Fruit fly (Drosophila melanogaster) whole organism, embryonic: ENCODE data around the gene Mvb12.
A peak's percentile ranks its signal among the peaks of the same experiment; 100 is the strongest.

Source experiments
- Adf1 ChIP-seq: fragments of 200-800 bp; sonication (Bioruptor generic); IDR thresholded peaks from 2 replicates; pipeline ENCODE4 v1.3.6; 2022; ENCODE audit warnings: missing biosample characterization, missing genetic modification characterization
- CG11456 ChIP-seq: fragments of 200-800 bp; sonication (Bioruptor generic); IDR thresholded peaks from 3 replicates; pipeline ENCODE4 v1.3.6; 2022; ENCODE audit warnings: missing biosample characterization, missing genetic modification characterization
- CG11695 ChIP-seq: fragments of 200-800 bp; sonication (Bioruptor generic); IDR thresholded peaks from 3 replicates; pipeline ENCODE4 v1.3.6; 2022; ENCODE audit warnings: missing biosample characterization, missing genetic modification characterization
- CG12071 ChIP-seq: fragments of 200-800 bp; sonication (Bioruptor generic); optimal IDR thresholded peaks from 3 replicates; lab custom pipeline; 2018; ENCODE audit warnings: missing biosample characterization, mild to moderate bottlenecking, missing genetic modification characterization
- CG12104 ChIP-seq: fragments of 200-800 bp; sonication (Bioruptor generic); optimal IDR thresholded peaks from 3 replicates; lab custom pipeline; 2016; ENCODE audit warnings: missing biosample characterization, missing genetic modification characterization
- CG13123 ChIP-seq: fragments of 200-800 bp; sonication (Bioruptor generic); optimal IDR thresholded peaks from 2 replicates; lab custom pipeline; 2016; ENCODE audit warnings: missing biosample characterization, missing genetic modification characterization
- CG13424 ChIP-seq: fragments of 200-800 bp; sonication (Bioruptor generic); optimal IDR thresholded peaks from 2 replicates; lab custom pipeline; 2019; ENCODE audit warnings: missing biosample characterization, mild to moderate bottlenecking, missing genetic modification characterization, moderate library complexity
- CG14014 ChIP-seq: fragments of 200-800 bp; sonication (Bioruptor generic); IDR thresholded peaks from 2 replicates; pipeline ENCODE4 v1.3.6; 2022; ENCODE audit warnings: missing biosample characterization, missing genetic modification characterization
- CG15269 ChIP-seq: fragments of 200-800 bp; sonication (Bioruptor generic); optimal IDR thresholded peaks from 2 replicates; lab custom pipeline; 2018; ENCODE audit warnings: missing biosample characterization, mild to moderate bottlenecking, missing genetic modification characterization, moderate library complexity
- CG15514 ChIP-seq: fragments of 200-800 bp; sonication (Bioruptor generic); optimal IDR thresholded peaks from 3 replicates; lab custom pipeline; 2017; ENCODE audit warnings: missing biosample characterization, missing genetic modification characterization, mild to moderate bottlenecking, moderate library complexity, missing genetic modification reagents
- CG15601 ChIP-seq: fragments of 200-800 bp; sonication (Bioruptor generic); optimal IDR thresholded peaks from 3 replicates; lab custom pipeline; 2019; ENCODE audit warnings: missing biosample characterization, mild to moderate bottlenecking, missing genetic modification characterization, moderate library complexity
- CG16863 ChIP-seq: fragments of 200-800 bp; sonication (Bioruptor generic); optimal IDR thresholded peaks from 3 replicates; lab custom pipeline; 2016; ENCODE audit warnings: missing biosample characterization, missing genetic modification characterization
- CG18011 ChIP-seq: fragments of 200-800 bp; sonication (Bioruptor generic); optimal IDR thresholded peaks from 2 replicates; lab custom pipeline; 2017; ENCODE audit warnings: missing biosample characterization, missing genetic modification characterization, mild to moderate bottlenecking, moderate library complexity, missing genotype
- CG2116 ChIP-seq: fragments of 200-800 bp; sonication (Bioruptor generic); optimal IDR thresholded peaks from 3 replicates; lab custom pipeline; 2018; ENCODE audit warnings: missing biosample characterization, mild to moderate bottlenecking, missing genetic modification characterization
- CG30403 ChIP-seq: fragments of 200-800 bp; sonication (Bioruptor generic); optimal IDR thresholded peaks from 3 replicates; lab custom pipeline; 2016; ENCODE audit warnings: missing biosample characterization, missing genetic modification characterization
- CG32767 ChIP-seq: fragments of 200-800 bp; sonication (Bioruptor generic); IDR thresholded peaks from 2 replicates; pipeline ENCODE4 v1.3.6; 2022; ENCODE audit warnings: missing biosample characterization, missing genetic modification characterization
- CG5953 ChIP-seq: fragments of 200-800 bp; sonication (Bioruptor generic); IDR thresholded peaks from 2 replicates; pipeline ENCODE4 v1.3.6; 2022; ENCODE audit warnings: missing biosample characterization, missing genetic modification characterization
- CG7839 ChIP-seq: fragments of 200-800 bp; sonication (Bioruptor generic); optimal IDR thresholded peaks from 3 replicates; lab custom pipeline; 2018; ENCODE audit warnings: missing biosample characterization, mild to moderate bottlenecking, missing genetic modification characterization, moderate library complexity
- CG9609 ChIP-seq: fragments of 200-800 bp; sonication (Bioruptor generic); optimal IDR thresholded peaks from 3 replicates; lab custom pipeline; 2016; ENCODE audit warnings: missing biosample characterization, missing genetic modification characterization
- CrebB ChIP-seq: fragments of 200-800 bp; sonication (Bioruptor generic); optimal IDR thresholded peaks from 3 replicates; lab custom pipeline; 2018; ENCODE audit warnings: missing biosample characterization, mild to moderate bottlenecking, missing genetic modification characterization
- Elba2 ChIP-seq: fragments of 200-800 bp; sonication (Bioruptor generic); optimal IDR thresholded peaks from 3 replicates; lab custom pipeline; 2016; ENCODE audit warnings: missing biosample characterization, missing genetic modification characterization
- HHEX ChIP-seq: fragments of 200-800 bp; sonication (Bioruptor generic); optimal IDR thresholded peaks from 3 replicates; lab custom pipeline; 2017; ENCODE audit warnings: missing biosample characterization, mild to moderate bottlenecking, missing genetic modification characterization, missing genetic modification reagents
- HLH3B ChIP-seq: fragments of 200-800 bp; sonication (Bioruptor generic); IDR thresholded peaks from 2 replicates; pipeline ENCODE4 v1.3.6; 2022; ENCODE audit warnings: missing biosample characterization, missing genetic modification characterization
- Hand ChIP-seq: fragments of 200-800 bp; sonication (Bioruptor generic); optimal IDR thresholded peaks from 2 replicates; lab custom pipeline; 2017; ENCODE audit warnings: mild to moderate bottlenecking, missing biosample characterization, missing genetic modification reagents, missing genetic modification characterization
- Mad ChIP-seq: fragments of 200-800 bp; sonication (Bioruptor generic); optimal IDR thresholded peaks from 2 replicates; lab custom pipeline; 2016; ENCODE audit warnings: missing biosample characterization, missing genetic modification characterization
- Max ChIP-seq: fragments of 200-800 bp; sonication (Bioruptor generic); optimal IDR thresholded peaks from 2 replicates; lab custom pipeline; 2016; ENCODE audit warnings: missing biosample characterization, mild to moderate bottlenecking, missing genetic modification characterization
- NK7.1 ChIP-seq: fragments of 200-800 bp; sonication (Bioruptor generic); optimal IDR thresholded peaks from 3 replicates; lab custom pipeline; 2016; ENCODE audit warnings: missing biosample characterization, missing genetic modification characterization
- Oli ChIP-seq: fragments of 200-800 bp; sonication (Bioruptor generic); optimal IDR thresholded peaks from 2 replicates; lab custom pipeline; 2018; ENCODE audit warnings: missing biosample characterization, mild to moderate bottlenecking, missing genetic modification characterization, moderate library complexity
- Rfx ChIP-seq: fragments of 200-800 bp; sonication (Bioruptor generic); IDR thresholded peaks from 2 replicates; pipeline ENCODE4 v1.3.6; 2022; ENCODE audit warnings: missing biosample characterization, missing genetic modification characterization
- Sin3A ChIP-seq: fragments of >200 bp; optimal IDR thresholded peaks from 2 replicates; lab custom pipeline; 2018
- TFAM ChIP-seq: fragments of 200-800 bp; sonication (Bioruptor generic); optimal IDR thresholded peaks from 2 replicates; lab custom pipeline; 2017; ENCODE audit warnings: missing biosample characterization, missing genetic modification characterization, inconsistent platforms
- Tbp ChIP-seq: fragments of >200 bp; optimal IDR thresholded peaks from 2 replicates; lab custom pipeline; 2018; ENCODE audit warnings: missing biosample characterization, missing genetic modification characterization
- Trl ChIP-seq, 3 experiments: fragments of >200 bp in 2 of 3; fragments of 200-800 bp in 1 of 3; sonication (Bioruptor generic) in 1 of 3; optimal IDR thresholded peaks; 2 replicates in 1 of 3; 3 replicates in 2 of 3; lab custom pipeline; 2016 to 2017; ENCODE audit warnings: missing biosample characterization in 1 of 3, missing genetic modification characterization in 1 of 3
- Usf ChIP-seq: fragments of 200-800 bp; sonication (Bioruptor generic); optimal IDR thresholded peaks from 2 replicates; lab custom pipeline; 2017; ENCODE audit warnings: missing genotype, missing biosample characterization, missing genetic modification characterization
- az2 ChIP-seq: fragments of 200-800 bp; sonication (Bioruptor generic); optimal IDR thresholded peaks from 3 replicates; lab custom pipeline; 2016; ENCODE audit warnings: missing biosample characterization, missing genetic modification characterization
- chif ChIP-seq, 2 experiments: fragments of 200-800 bp; sonication (Bioruptor generic); optimal IDR thresholded peaks; 3 replicates each; lab custom pipeline; 2016; ENCODE audit warnings: missing biosample characterization in 2 of 2, missing genetic modification characterization in 2 of 2
- emc ChIP-seq: fragments of 200-800 bp; sonication (Bioruptor generic); optimal IDR thresholded peaks from 2 replicates; lab custom pipeline; 2016; ENCODE audit warnings: missing biosample characterization, missing genetic modification characterization
- eve ChIP-seq, 2 experiments: fragments of >200 bp; optimal IDR thresholded peaks; 2 replicates each; lab custom pipeline; 2017; ENCODE audit warnings: missing biosample characterization in 2 of 2, missing genetic modification characterization in 2 of 2
- gem ChIP-seq: fragments of 200-800 bp; sonication (Bioruptor generic); optimal IDR thresholded peaks from 2 replicates; lab custom pipeline; 2019; ENCODE audit warnings: missing biosample characterization, mild to moderate bottlenecking, missing genetic modification characterization, moderate library complexity
- kay ChIP-seq: fragments of 200-800 bp; sonication (Bioruptor generic); optimal IDR thresholded peaks from 2 replicates; lab custom pipeline; 2016; ENCODE audit warnings: missing biosample characterization, missing genetic modification characterization
- lilli ChIP-seq: fragments of 200-800 bp; sonication (Bioruptor generic); optimal IDR thresholded peaks from 3 replicates; lab custom pipeline; 2016; ENCODE audit warnings: missing biosample characterization, missing genetic modification characterization
- prd ChIP-seq, 3 experiments: fragments of >200 bp in 2 of 3; fragments of 200-800 bp in 1 of 3; sonication (Bioruptor generic) in 1 of 3; optimal IDR thresholded peaks in 2 of 3; IDR thresholded peaks in 1 of 3; 2 replicates in 2 of 3; 3 replicates in 1 of 3; pipeline versions ENCODE4 v1.3.6 to Lab custom; 2017 to 2022; ENCODE audit warnings: missing biosample characterization in 1 of 3, missing genetic modification characterization in 1 of 3
- pros ChIP-seq: fragments of 200-800 bp; sonication (Bioruptor generic); optimal IDR thresholded peaks from 3 replicates; lab custom pipeline; 2019; ENCODE audit warnings: missing biosample characterization, mild to moderate bottlenecking, missing genetic modification characterization, moderate library complexity
- scrt ChIP-seq: fragments of 200-800 bp; sonication (Bioruptor generic); optimal IDR thresholded peaks from 2 replicates; lab custom pipeline; 2018; ENCODE audit warnings: missing biosample characterization, mild to moderate bottlenecking, missing genetic modification characterization, moderate library complexity
- sens ChIP-seq: fragments of 200-800 bp; sonication (Bioruptor generic); peaks from one replicate; lab custom pipeline; 2016; ENCODE audit warnings: missing biosample characterization, missing genetic modification characterization
- slp2 ChIP-seq: fragments of 200-800 bp; sonication (Bioruptor generic); optimal IDR thresholded peaks from 2 replicates; lab custom pipeline; 2016; ENCODE audit warnings: missing biosample characterization, missing genetic modification characterization
- twi ChIP-seq: fragments of 200-800 bp; optimal IDR thresholded peaks from 2 replicates; lab custom pipeline; 2019; ENCODE audit warnings: missing biosample characterization, mild to moderate bottlenecking, missing genetic modification characterization, moderate library complexity
- tx ChIP-seq: fragments of 200-800 bp; sonication (Bioruptor generic); optimal IDR thresholded peaks from 2 replicates; lab custom pipeline; 2016; ENCODE audit warnings: missing biosample characterization, missing genetic modification characterization
- wor ChIP-seq: fragments of 200-800 bp; sonication (Bioruptor generic); IDR thresholded peaks from 2 replicates; pipeline ENCODE4 v1.3.6; 2022; ENCODE audit warnings: missing biosample characterization, missing genetic modification characterization
- yki ChIP-seq: fragments of >200 bp; optimal IDR thresholded peaks from 3 replicates; lab custom pipeline; 2018
- zen ChIP-seq: fragments of 200-800 bp; sonication (Bioruptor generic); optimal IDR thresholded peaks from 3 replicates; lab custom pipeline; 2018; ENCODE audit warnings: missing biosample characterization, mild to moderate bottlenecking, missing genetic modification characterization, moderate library complexity

Gene Mvb12

dm6 chrX:18140932-18141587 lies 39.9 kb upstream of the Mvb12 start (continued):
- TF ChIP-seq HHEX (GFP tag; lab: Kevin White, UChicago) (no peak), slp2 (GFP tag; lab: Kevin White, UChicago) (no peak), sens (peak; percentile 77), yki (no peak), CG16863 (GFP tag; lab: Kevin White, UChicago) (no peak), NK7.1 (no peak), CG15601 (tag; lab: Kevin White, UChicago) (peak; percentile 20), TFAM (GFP tag; lab: Kevin White, UChicago) (no peak), CG11695 (no peak), chif (GFP tag; optimal IDR thresholded peaks at IDR 0.05; lab: Kevin White, UChicago) (peak; percentile 10 to 15), CrebB (no peak), CG12071 (GFP tag; lab: Kevin White, UChicago) (no peak), CG12104 (GFP tag; lab: Kevin White, UChicago) (no peak), CG15269 (peak; percentile 31), wor (GFP tag; lab: Robert Waterston, UW) (no peak), CG30403 (peak; percentile 31), Rfx (GFP tag; lab: Robert Waterston, UW) (peak; percentile 33), Tbp (GFP tag; lab: Kevin White, UChicago) (no peak), HLH3B (GFP tag; lab: Robert Waterston, UW) (0 out of 2 replicates have a peak, but pooled peaks have one; percentile 30), Mad (GFP tag; lab: Kevin White, UChicago) (no peak), CG9609 (GFP tag; lab: Kevin White, UChicago) (no peak), CG13123 (GFP tag; lab: Kevin White, UChicago) (no peak), Adf1 (GFP tag; lab: Robert Waterston, UW) (no peak), CG14014 (0 out of 2 replicates have a peak, but pooled peaks have one; percentile 6), lilli (GFP tag; lab: Kevin White, UChicago) (peak; percentile 10), Trl (optimal IDR thresholded peaks at IDR 0.05; lab: Kevin White, UChicago) (no peak), Trl (GFP tag; optimal IDR thresholded peaks at IDR 0.05; lab: Kevin White, UChicago) (no peak), emc (no peak), scrt (peak; percentile 4), twi (tag; lab: Kevin White, UChicago) (no peak), Hand (GFP tag; lab: Kevin White, UChicago) (no peak), az2 (GFP tag; lab: Kevin White, UChicago) (no peak), Usf (GFP tag; lab: Kevin White, UChicago) (no peak), CG2116 (GFP tag; lab: Kevin White, UChicago) (no peak), eve (GFP tag; optimal IDR thresholded peaks at IDR 0.05; lab: Kevin White, UChicago) (peak in 1 of 2 experiments; percentile 48), CG18011 (no peak), Elba2 (GFP tag; lab: Kevin White, UChicago) (no peak), CG11456 (GFP tag; lab: Robert Waterston, UW) (no peak), Oli (no peak), gem (tag; lab: Kevin White, UChicago) (peak; percentile 34), tx (GFP tag; lab: Kevin White, UChicago) (no peak), CG15514 (no peak), zen (no peak), CG7839 (tag; lab: Kevin White, UChicago) (peak; percentile 51), Max (no peak), pros (GFP tag; lab: Kevin White, UChicago) (no peak), CG5953 (GFP tag; lab: Robert Waterston, UW) (no peak), prd (optimal IDR thresholded peaks at IDR 0.05; lab: Kevin White, UChicago) (no peak), prd (GFP tag; IDR thresholded peaks at IDR 0.05; lab: Robert Waterston, UW) (peak; percentile 26; the same call in 1 of the 3 replicates), kay (GFP tag; lab: Kevin White, UChicago) (no peak), CG32767 (no peak), CG13424 (tag; lab: Kevin White, UChicago) (peak; percentile 33), Sin3A (lab: Kevin White, UChicago) (no peak)
